Fruit fly (Drosophila melanogaster) whole organism, embryonic: Measurements from ENCODE around the gene CG14400.

Source experiments
- Atf-2 ChIP-seq: fragments of 200-800 bp; sonication (Bioruptor generic); optimal IDR thresholded peaks from 2 replicates; lab custom pipeline; 2016; ENCODE audit warnings: missing biosample characterization, missing genetic modification characterization
- C15 ChIP-seq: fragments of 200-800 bp; sonication (Bioruptor generic); IDR thresholded peaks from 3 replicates; pipeline ENCODE4 v1.3.6; 2022; ENCODE audit warnings: missing biosample characterization, missing genetic modification characterization
- CG1024 ChIP-seq: fragments of 200-800 bp; sonication (Bioruptor generic); IDR thresholded peaks from 2 replicates; pipeline ENCODE4 v1.3.6; 2022; ENCODE audit warnings: missing biosample characterization, missing genetic modification characterization
- CG10274 ChIP-seq: fragments of 200-800 bp; sonication (Bioruptor generic); optimal IDR thresholded peaks from 3 replicates; lab custom pipeline; 2017; ENCODE audit warnings: missing biosample characterization, mild to moderate bottlenecking, missing genetic modification characterization
- CG10431 ChIP-seq: fragments of 200-800 bp; sonication (Bioruptor generic); optimal IDR thresholded peaks from 3 replicates; lab custom pipeline; 2018; ENCODE audit warnings: missing biosample characterization, mild to moderate bottlenecking, missing genetic modification characterization
- CG12299 ChIP-seq: fragments of 200-800 bp; sonication (Bioruptor generic); optimal IDR thresholded peaks from 2 replicates; lab custom pipeline; 2018; ENCODE audit warnings: missing biosample characterization, mild to moderate bottlenecking, missing genetic modification characterization
- CG13296 ChIP-seq: fragments of 200-800 bp; sonication (Bioruptor generic); optimal IDR thresholded peaks from 3 replicates; lab custom pipeline; 2018; ENCODE audit warnings: missing biosample characterization, mild to moderate bottlenecking, missing genetic modification characterization
- CG1529 ChIP-seq: fragments of 200-800 bp; sonication (Bioruptor generic); optimal IDR thresholded peaks from 3 replicates; lab custom pipeline; 2018; ENCODE audit warnings: missing biosample characterization, missing genetic modification characterization
- CG15514 ChIP-seq: fragments of 200-800 bp; sonication (Bioruptor generic); optimal IDR thresholded peaks from 3 replicates; lab custom pipeline; 2017; ENCODE audit warnings: missing biosample characterization, missing genetic modification characterization, mild to moderate bottlenecking, moderate library complexity, missing genetic modification reagents
- CG15696 ChIP-seq: fragments of 200-800 bp; sonication (Bioruptor generic); optimal IDR thresholded peaks from 2 replicates; lab custom pipeline; 2019; ENCODE audit warnings: missing biosample characterization, mild to moderate bottlenecking, missing genetic modification characterization, moderate library complexity
- CG17359 ChIP-seq: fragments of 200-800 bp; sonication (Bioruptor generic); optimal IDR thresholded peaks from 3 replicates; lab custom pipeline; 2018; ENCODE audit warnings: missing biosample characterization, mild to moderate bottlenecking, missing genetic modification characterization, moderate library complexity
- CG17568 ChIP-seq: fragments of 200-800 bp; sonication (Bioruptor generic); optimal IDR thresholded peaks from 2 replicates; lab custom pipeline; 2018; ENCODE audit warnings: missing biosample characterization, mild to moderate bottlenecking, missing genetic modification characterization, moderate library complexity
- CG1792 ChIP-seq: fragments of 200-800 bp; sonication (Bioruptor generic); optimal IDR thresholded peaks from 2 replicates; lab custom pipeline; 2016; ENCODE audit warnings: missing biosample characterization, missing genetic modification characterization
- CG2199 ChIP-seq: fragments of 200-800 bp; sonication (Bioruptor generic); IDR thresholded peaks from 3 replicates; pipeline ENCODE4 v1.3.6; 2022; ENCODE audit warnings: missing biosample characterization, missing genetic modification characterization
- CG3163 ChIP-seq: fragments of 200-800 bp; sonication (Bioruptor generic); optimal IDR thresholded peaks from 3 replicates; lab custom pipeline; 2016; ENCODE audit warnings: missing biosample characterization, missing genetic modification characterization
- CG34224 ChIP-seq: fragments of 200-800 bp; sonication (Bioruptor generic); IDR thresholded peaks from 3 replicates; pipeline ENCODE4 v1.3.6; 2022; ENCODE audit warnings: missing biosample characterization, missing genetic modification characterization; ENCODE audit not compliant: partially characterized antibody
- CG34376 ChIP-seq: fragments of 200-800 bp; sonication (Bioruptor generic); optimal IDR thresholded peaks from 2 replicates; lab custom pipeline; 2018; ENCODE audit warnings: missing biosample characterization, mild to moderate bottlenecking, missing genetic modification characterization
- CG3838 ChIP-seq: fragments of 200-800 bp; sonication (Bioruptor generic); optimal IDR thresholded peaks from 3 replicates; lab custom pipeline; 2016; ENCODE audit warnings: missing biosample characterization, missing genetic modification characterization
- CG6175 ChIP-seq: fragments of 200-800 bp; sonication (Bioruptor generic); IDR thresholded peaks from 3 replicates; pipeline ENCODE4 v1.3.6; 2022; ENCODE audit warnings: missing biosample characterization, missing genetic modification characterization
- CG6254 ChIP-seq: fragments of 200-800 bp; sonication (Bioruptor generic); optimal IDR thresholded peaks from 3 replicates; lab custom pipeline; 2017; ENCODE audit warnings: mild to moderate bottlenecking, missing biosample characterization, missing genetic modification reagents, missing genetic modification characterization
- CG7928 ChIP-seq: fragments of 200-800 bp; sonication (Bioruptor generic); optimal IDR thresholded peaks from 2 replicates; lab custom pipeline; 2017; ENCODE audit warnings: missing biosample characterization, mild to moderate bottlenecking, missing genetic modification characterization
- CG9817 ChIP-seq: fragments of 200-800 bp; sonication (Bioruptor generic); optimal IDR thresholded peaks from 2 replicates; lab custom pipeline; 2018; ENCODE audit warnings: missing biosample characterization, mild to moderate bottlenecking, missing genetic modification characterization, moderate library complexity
- Camta ChIP-seq: fragments of 200-800 bp; sonication (Bioruptor generic); optimal IDR thresholded peaks from 2 replicates; lab custom pipeline; 2016; ENCODE audit warnings: missing biosample characterization, missing genetic modification characterization
- D19A ChIP-seq: fragments of 200-800 bp; optimal IDR thresholded peaks from 3 replicates; lab custom pipeline; 2019; ENCODE audit warnings: missing biosample characterization, mild to moderate bottlenecking, missing genetic modification characterization, moderate library complexity
- D19B ChIP-seq: fragments of 200-800 bp; sonication (Bioruptor generic); optimal IDR thresholded peaks from 2 replicates; lab custom pipeline; 2017; ENCODE audit warnings: missing biosample characterization, mild to moderate bottlenecking, missing genetic modification characterization
- Dref ChIP-seq: fragments of 200-800 bp; sonication (Bioruptor generic); IDR thresholded peaks from 2 replicates; pipeline ENCODE4 v1.3.6; 2022; ENCODE audit warnings: missing biosample characterization, missing genetic modification characterization
- Ets97D ChIP-seq: fragments of 200-800 bp; sonication (Bioruptor generic); optimal IDR thresholded peaks from 3 replicates; lab custom pipeline; 2016; ENCODE audit warnings: missing biosample characterization, missing genetic modification characterization
- GATAe ChIP-seq: fragments of 200-800 bp; sonication (Bioruptor generic); conservative IDR thresholded peaks from 2 replicates; pipeline ENCODE4 v1.3.6; 2022; ENCODE audit warnings: missing biosample characterization, missing genetic modification characterization
- Hmr ChIP-seq: fragments of 200-800 bp; sonication (Bioruptor generic); optimal IDR thresholded peaks from 3 replicates; lab custom pipeline; 2017; ENCODE audit warnings: mild to moderate bottlenecking, missing biosample characterization, missing genetic modification reagents, missing genetic modification characterization
- Hmx ChIP-seq: fragments of 200-800 bp; sonication (Bioruptor generic); optimal IDR thresholded peaks from 2 replicates; lab custom pipeline; 2016; ENCODE audit warnings: missing biosample characterization, missing genetic modification characterization
- Hr78 ChIP-seq, 2 experiments: fragments of 200-800 bp in 1 of 2; fragments of >200 bp in 1 of 2; sonication (Bioruptor generic) in 1 of 2; optimal IDR thresholded peaks; 2 replicates each; lab custom pipeline; 2017 to 2019; ENCODE audit warnings: missing biosample characterization in 2 of 2, missing genetic modification characterization in 2 of 2, mild to moderate bottlenecking in 1 of 2, moderate library complexity in 1 of 2
- Jarid2 ChIP-seq: fragments of 200-800 bp; sonication (Bioruptor generic); optimal IDR thresholded peaks from 3 replicates; lab custom pipeline; 2017; ENCODE audit warnings: mild to moderate bottlenecking, missing biosample characterization, missing genetic modification reagents, missing genetic modification characterization
- Med ChIP-seq: fragments of 200-800 bp; sonication (Bioruptor generic); peaks from one replicate; lab custom pipeline; 2016; ENCODE audit warnings: missing biosample characterization, missing genetic modification characterization, mild to moderate bottlenecking, inconsistent platforms, moderate library complexity
- Nf-YB ChIP-seq: fragments of 200-800 bp; sonication (Bioruptor generic); optimal IDR thresholded peaks from 3 replicates; lab custom pipeline; 2019; ENCODE audit warnings: missing biosample characterization, mild to moderate bottlenecking, missing genetic modification characterization, moderate library complexity
- Nf-YC ChIP-seq: fragments of 200-800 bp; optimal IDR thresholded peaks from 3 replicates; lab custom pipeline; 2019; ENCODE audit warnings: missing biosample characterization, mild to moderate bottlenecking, missing genetic modification characterization, moderate library complexity
- Oli ChIP-seq: fragments of 200-800 bp; sonication (Bioruptor generic); optimal IDR thresholded peaks from 2 replicates; lab custom pipeline; 2018; ENCODE audit warnings: missing biosample characterization, mild to moderate bottlenecking, missing genetic modification characterization, moderate library complexity
- Pdp1 ChIP-seq, 2 experiments: fragments of 200-800 bp; sonication (Bioruptor generic); optimal IDR thresholded peaks; 3 replicates each; lab custom pipeline; 2016; ENCODE audit warnings: missing biosample characterization in 2 of 2, missing genetic modification characterization in 2 of 2, mild to moderate bottlenecking in 1 of 2, moderate library complexity in 1 of 2
- Sry-δ ChIP-seq: fragments of 200-800 bp; sonication (Bioruptor generic); optimal IDR thresholded peaks from 2 replicates; lab custom pipeline; 2016; ENCODE audit warnings: missing biosample characterization, missing genetic modification characterization
- YL-1 ChIP-seq: fragments of 200-800 bp; sonication (Bioruptor generic); optimal IDR thresholded peaks from 3 replicates; lab custom pipeline; 2017; ENCODE audit warnings: missing biosample characterization, mild to moderate bottlenecking, missing genetic modification characterization
- ato ChIP-seq: fragments of 200-800 bp; sonication (Bioruptor generic); IDR thresholded peaks from 2 replicates; pipeline ENCODE4 v1.3.6; 2022; ENCODE audit warnings: missing biosample characterization, missing genetic modification characterization; ENCODE audit not compliant: partially characterized antibody
- btn ChIP-seq: fragments of 200-800 bp; sonication (Bioruptor generic); optimal IDR thresholded peaks from 2 replicates; lab custom pipeline; 2016; ENCODE audit warnings: missing biosample characterization, missing genetic modification characterization
- cas ChIP-seq: fragments of 200-800 bp; sonication (Bioruptor generic); IDR thresholded peaks from 2 replicates; pipeline ENCODE4 v1.3.6; 2022; ENCODE audit warnings: missing biosample characterization, missing genetic modification characterization
- caup ChIP-seq: fragments of 200-800 bp; sonication (Bioruptor generic); optimal IDR thresholded peaks from 3 replicates; lab custom pipeline; 2017; ENCODE audit warnings: missing biosample characterization, mild to moderate bottlenecking, missing genetic modification characterization, moderate library complexity; ENCODE audit not compliant: severe bottlenecking
- chinmo ChIP-seq: fragments of 200-800 bp; sonication (Bioruptor generic); IDR thresholded peaks from 4 replicates; pipeline ENCODE4 v1.3.6; 2022; ENCODE audit warnings: missing biosample characterization, missing genetic modification characterization; ENCODE audit not compliant: partially characterized antibody
- dan ChIP-seq: fragments of 200-800 bp; sonication (Bioruptor generic); IDR thresholded peaks from 2 replicates; pipeline ENCODE4 v1.3.6; 2022; ENCODE audit warnings: missing biosample characterization, missing genetic modification characterization
- dysf ChIP-seq: fragments of 200-800 bp; sonication (Bioruptor generic); IDR thresholded peaks from 3 replicates; pipeline ENCODE4 v1.3.6; 2022; ENCODE audit warnings: missing biosample characterization, missing genetic modification characterization
- eve ChIP-seq, 2 experiments: fragments of >200 bp; optimal IDR thresholded peaks; 2 replicates each; lab custom pipeline; 2017; ENCODE audit warnings: missing biosample characterization in 2 of 2, missing genetic modification characterization in 2 of 2
- gro ChIP-seq: fragments of 200-800 bp; sonication (Bioruptor generic); optimal IDR thresholded peaks from 2 replicates; lab custom pipeline; 2016; ENCODE audit warnings: missing biosample characterization, missing genetic modification characterization
- row ChIP-seq: fragments of 200-800 bp; sonication (Bioruptor generic); IDR thresholded peaks from 3 replicates; pipeline ENCODE4 v1.3.6; 2022; ENCODE audit warnings: missing biosample characterization, missing genetic modification characterization
- scrt ChIP-seq: fragments of 200-800 bp; sonication (Bioruptor generic); optimal IDR thresholded peaks from 2 replicates; lab custom pipeline; 2018; ENCODE audit warnings: missing biosample characterization, mild to moderate bottlenecking, missing genetic modification characterization, moderate library complexity

The CG14400 gene

dm6 chr2L:20835501-20835900 lies 22.2 kb downstream of the CG14400 start, which contains the start of gene Oseg5 (continued):
- TF ChIP-seq CG6254 (GFP tag; lab: Kevin White, UChicago): no peak
- TF ChIP-seq D19B (GFP tag; lab: Kevin White, UChicago): no peak
- no peak for TF ChIP-seq CG6175 (GFP tag; lab: Robert Waterston, UW)
- no peak for TF ChIP-seq CG9817 (tag; lab: Kevin White, UChicago)
- no peak for TF ChIP-seq btn (GFP tag; lab: Kevin White, UChicago)
- TF ChIP-seq Hr78 (GFP tag; optimal IDR thresholded peaks at IDR 0.05; lab: Kevin White, UChicago): no peak
- no peak for TF ChIP-seq CG12299 (tag; lab: Kevin White, UChicago)
- no peak for TF ChIP-seq scrt
- peak; percentile 30 for TF ChIP-seq Ets97D (GFP tag; lab: Kevin White, UChicago)
- no peak for TF ChIP-seq CG10431 (GFP tag; lab: Kevin White, UChicago)
- no peak for TF ChIP-seq row
- TF ChIP-seq Jarid2 (GFP tag; lab: Kevin White, UChicago): no peak
- no peak for TF ChIP-seq Nf-YC
- TF ChIP-seq CG10274: no peak
- no peak for TF ChIP-seq Sry-δ
- TF ChIP-seq chinmo (GFP tag; lab: Robert Waterston, UW): no peak
- no peak for TF ChIP-seq CG1024 (GFP tag; lab: Robert Waterston, UW)

dm6 chr2L:20831060-20831459 lies 26.6 kb downstream of the CG14400 start, which contains the start of gene CG31674:
Gene CG31674, plus strand, starts transcription at chr2L:20831262.
- TF ChIP-seq C15 (GFP tag; lab: Robert Waterston, UW) (no peak), Hmx (GFP tag; lab: Kevin White, UChicago) (no peak), CG34376 (peak; percentile 61), CG15696 (tag; lab: Kevin White, UChicago) (no peak), YL-1 (GFP tag; lab: Kevin White, UChicago) (no peak), CG1529 (GFP tag; lab: Kevin White, UChicago) (no peak), CG17568 (GFP tag; lab: Kevin White, UChicago) (peak; percentile 1), dan (GFP tag; lab: Robert Waterston, UW) (no peak), CG17359 (tag; lab: Kevin White, UChicago) (peak; percentile 20), CG2199 (GFP tag; lab: Robert Waterston, UW) (peak; percentile 64; the same call in 1 of the 3 replicates), Hmr (no peak), CG7928 (GFP tag; lab: Kevin White, UChicago) (no peak), CG9817 (tag; lab: Kevin White, UChicago) (no peak), Oli (tag; lab: Kevin White, UChicago) (no peak), Camta (GFP tag; lab: Kevin White, UChicago) (no peak), CG34224 (peak; percentile 32; the same call in 1 of the 3 replicates), Dref (GFP tag; lab: Robert Waterston, UW) (no peak), Pdp1 (GFP tag; optimal IDR thresholded peaks at IDR 0.05; lab: Kevin White, UChicago) (peak in 1 of 2 experiments; percentile 62), dysf (GFP tag; lab: Robert Waterston, UW) (no peak), CG15514 (GFP tag; lab: Kevin White, UChicago) (peak; percentile 11), Med (GFP tag; lab: Kevin White, UChicago) (peak; percentile 90), D19A (peak; percentile 81), CG13296 (GFP tag; lab: Kevin White, UChicago) (peak; percentile 61), CG3163 (GFP tag; lab: Kevin White, UChicago) (peak; percentile 96), Atf-2 (GFP tag; lab: Kevin White, UChicago) (no peak), cas (GFP tag; lab: Robert Waterston, UW) (no peak), caup (GFP tag; lab: Kevin White, UChicago) (peak; percentile 35), GATAe (no peak), CG1792 (no peak), Nf-YB (GFP tag; lab: Kevin White, UChicago) (no peak), gro (GFP tag; lab: Kevin White, UChicago) (peak; percentile 47), eve (GFP tag; optimal IDR thresholded peaks at IDR 0.05; lab: Kevin White, UChicago) (peak in 1 of 2 experiments; percentile 59), ato (GFP tag; lab: Robert Waterston, UW) (no peak), CG3838 (no peak)
